Fruit fly (Drosophila melanogaster) whole organism, embryonic: Measurements from ENCODE around the gene CG9920.

Source experiments
- Ada2b ChIP-seq: fragments of 200-800 bp; sonication (Bioruptor generic); IDR thresholded peaks from 2 replicates; pipeline ENCODE4 v1.3.6; 2022; ENCODE audit warnings: missing biosample characterization, missing genetic modification characterization
- Antp ChIP-seq: fragments of 200-800 bp; sonication (Bioruptor generic); optimal IDR thresholded peaks from 3 replicates; lab custom pipeline; 2016; ENCODE audit warnings: missing biosample characterization, missing genetic modification characterization
- Atf-2 ChIP-seq: fragments of 200-800 bp; sonication (Bioruptor generic); optimal IDR thresholded peaks from 2 replicates; lab custom pipeline; 2016; ENCODE audit warnings: missing biosample characterization, missing genetic modification characterization
- CG10267 ChIP-seq: fragments of 200-800 bp; sonication (Bioruptor generic); optimal IDR thresholded peaks from 2 replicates; lab custom pipeline; 2018; ENCODE audit warnings: missing biosample characterization, mild to moderate bottlenecking, missing genetic modification characterization, moderate library complexity
- CG13624 ChIP-seq: fragments of 200-800 bp; sonication (Bioruptor generic); optimal IDR thresholded peaks from 2 replicates; lab custom pipeline; 2016; ENCODE audit warnings: missing biosample characterization, missing genetic modification characterization
- CG13775 ChIP-seq: fragments of 200-800 bp; sonication (Bioruptor generic); optimal IDR thresholded peaks from 3 replicates; lab custom pipeline; 2017; ENCODE audit warnings: missing biosample characterization, mild to moderate bottlenecking, missing genetic modification characterization
- CG18764 ChIP-seq: fragments of 200-800 bp; sonication (Bioruptor generic); optimal IDR thresholded peaks from 3 replicates; lab custom pipeline; 2016; ENCODE audit warnings: missing biosample characterization, missing genetic modification characterization
- CG2202 ChIP-seq: fragments of 200-800 bp; sonication (Bioruptor generic); optimal IDR thresholded peaks from 2 replicates; lab custom pipeline; 2018; ENCODE audit warnings: missing biosample characterization, mild to moderate bottlenecking, missing genetic modification characterization
- CG32767 ChIP-seq: fragments of 200-800 bp; sonication (Bioruptor generic); IDR thresholded peaks from 2 replicates; pipeline ENCODE4 v1.3.6; 2022; ENCODE audit warnings: missing biosample characterization, missing genetic modification characterization
- CG4820 ChIP-seq: fragments of 200-800 bp; sonication (Bioruptor generic); optimal IDR thresholded peaks from 3 replicates; lab custom pipeline; 2016; ENCODE audit warnings: missing biosample characterization, missing genetic modification characterization
- CG6272 ChIP-seq: fragments of 200-800 bp; sonication (Bioruptor generic); IDR thresholded peaks from 2 replicates; pipeline ENCODE4 v1.3.6; 2022; ENCODE audit warnings: missing biosample characterization, missing genetic modification characterization
- CG6854 ChIP-seq: fragments of 200-800 bp; sonication (Bioruptor generic); optimal IDR thresholded peaks from 3 replicates; lab custom pipeline; 2017; ENCODE audit warnings: missing biosample characterization, mild to moderate bottlenecking, missing genetic modification characterization
- CG7556 ChIP-seq: fragments of 200-800 bp; sonication (Bioruptor generic); optimal IDR thresholded peaks from 2 replicates; lab custom pipeline; 2017; ENCODE audit warnings: missing biosample characterization, mild to moderate bottlenecking, missing genetic modification characterization
- CG7786 ChIP-seq: fragments of 200-800 bp; sonication (Bioruptor generic); optimal IDR thresholded peaks from 2 replicates; lab custom pipeline; 2016; ENCODE audit warnings: missing biosample characterization, missing genetic modification characterization
- CG8388 ChIP-seq: fragments of 200-800 bp; sonication (Bioruptor generic); optimal IDR thresholded peaks from 2 replicates; lab custom pipeline; 2019; ENCODE audit warnings: missing biosample characterization, mild to moderate bottlenecking, missing genetic modification characterization, moderate library complexity
- CG9876 ChIP-seq: fragments of 200-800 bp; sonication (Bioruptor generic); optimal IDR thresholded peaks from 2 replicates; lab custom pipeline; 2016; ENCODE audit warnings: missing biosample characterization, missing genetic modification characterization
- Camta ChIP-seq: fragments of 200-800 bp; sonication (Bioruptor generic); optimal IDR thresholded peaks from 2 replicates; lab custom pipeline; 2016; ENCODE audit warnings: missing biosample characterization, missing genetic modification characterization
- Elba2 ChIP-seq: fragments of 200-800 bp; sonication (Bioruptor generic); optimal IDR thresholded peaks from 3 replicates; lab custom pipeline; 2016; ENCODE audit warnings: missing biosample characterization, missing genetic modification characterization
- Gsc ChIP-seq: fragments of 200-800 bp; sonication (Bioruptor generic); IDR thresholded peaks from 2 replicates; pipeline ENCODE4 v1.3.6; 2022; ENCODE audit warnings: missing biosample characterization, missing genetic modification characterization
- H15 ChIP-seq: fragments of 200-800 bp; sonication (Bioruptor generic); IDR thresholded peaks from 3 replicates; pipeline ENCODE4 v1.3.6; 2022; ENCODE audit warnings: missing biosample characterization, missing genetic modification characterization
- HmgZ ChIP-seq: fragments of 200-800 bp; sonication (Bioruptor generic); optimal IDR thresholded peaks from 2 replicates; lab custom pipeline; 2018; ENCODE audit warnings: missing biosample characterization, mild to moderate bottlenecking, missing genetic modification characterization
- Jarid2 ChIP-seq: fragments of 200-800 bp; sonication (Bioruptor generic); optimal IDR thresholded peaks from 3 replicates; lab custom pipeline; 2017; ENCODE audit warnings: mild to moderate bottlenecking, missing biosample characterization, missing genetic modification reagents, missing genetic modification characterization
- Lim3 ChIP-seq: fragments of 200-800 bp; sonication (Bioruptor generic); IDR thresholded peaks from 2 replicates; pipeline ENCODE4 v1.3.6; 2022; ENCODE audit warnings: missing biosample characterization, missing genetic modification characterization
- Myb ChIP-seq: fragments of 200-800 bp; sonication (Bioruptor generic); optimal IDR thresholded peaks from 2 replicates; lab custom pipeline; 2016; ENCODE audit warnings: missing biosample characterization, missing genetic modification characterization
- Scr ChIP-seq: fragments of 200-800 bp; sonication (Bioruptor generic); IDR thresholded peaks from 2 replicates; pipeline ENCODE4 v1.3.6; 2022; ENCODE audit warnings: missing biosample characterization, missing genetic modification characterization; ENCODE audit not compliant: partially characterized antibody
- Stat92E ChIP-seq, 3 experiments: fragments of >200 bp in 2 of 3; fragments of 200-800 bp in 1 of 3; sonication (Bioruptor generic) in 1 of 3; optimal IDR thresholded peaks; 2 replicates each; lab custom pipeline; 2017 to 2019; ENCODE audit warnings: missing biosample characterization in 3 of 3, missing genetic modification characterization in 3 of 3, mild to moderate bottlenecking in 1 of 3, moderate library complexity in 1 of 3
- TFAM ChIP-seq: fragments of 200-800 bp; sonication (Bioruptor generic); optimal IDR thresholded peaks from 2 replicates; lab custom pipeline; 2017; ENCODE audit warnings: missing biosample characterization, missing genetic modification characterization, inconsistent platforms
- ab ChIP-seq: fragments of 200-800 bp; sonication (Bioruptor generic); optimal IDR thresholded peaks from 2 replicates; lab custom pipeline; 2016; ENCODE audit warnings: missing biosample characterization, missing genetic modification characterization
- aop ChIP-seq: fragments of 200-800 bp; sonication (Bioruptor generic); IDR thresholded peaks from 2 replicates; pipeline ENCODE4 v1.3.6; 2022; ENCODE audit warnings: missing biosample characterization, missing genetic modification characterization
- ato ChIP-seq: fragments of 200-800 bp; sonication (Bioruptor generic); IDR thresholded peaks from 2 replicates; pipeline ENCODE4 v1.3.6; 2022; ENCODE audit warnings: missing biosample characterization, missing genetic modification characterization; ENCODE audit not compliant: partially characterized antibody
- bigmax ChIP-seq: fragments of 200-800 bp; sonication (Bioruptor generic); optimal IDR thresholded peaks from 2 replicates; lab custom pipeline; 2018; ENCODE audit warnings: missing biosample characterization, mild to moderate bottlenecking, missing genetic modification characterization
- crol ChIP-seq: fragments of 200-800 bp; sonication (Bioruptor generic); IDR thresholded peaks from 2 replicates; pipeline ENCODE4 v1.3.6; 2022; ENCODE audit warnings: missing biosample characterization, missing genetic modification characterization
- dysf ChIP-seq: fragments of 200-800 bp; sonication (Bioruptor generic); IDR thresholded peaks from 3 replicates; pipeline ENCODE4 v1.3.6; 2022; ENCODE audit warnings: missing biosample characterization, missing genetic modification characterization
- ems ChIP-seq: fragments of 200-800 bp; sonication (Bioruptor generic); optimal IDR thresholded peaks from 3 replicates; lab custom pipeline; 2016; ENCODE audit warnings: missing biosample characterization, missing genetic modification characterization
- gcm2 ChIP-seq: fragments of 200-800 bp; sonication (Bioruptor generic); optimal IDR thresholded peaks from 2 replicates; lab custom pipeline; 2016; ENCODE audit warnings: missing biosample characterization, missing genetic modification characterization
- gem ChIP-seq: fragments of 200-800 bp; sonication (Bioruptor generic); optimal IDR thresholded peaks from 2 replicates; lab custom pipeline; 2019; ENCODE audit warnings: missing biosample characterization, mild to moderate bottlenecking, missing genetic modification characterization, moderate library complexity
- gfzf ChIP-seq: fragments of 200-800 bp; sonication (Bioruptor generic); optimal IDR thresholded peaks from 2 replicates; lab custom pipeline; 2016; ENCODE audit warnings: missing biosample characterization, mild to moderate bottlenecking, missing genetic modification characterization, moderate library complexity
- grau ChIP-seq: fragments of 200-800 bp; optimal IDR thresholded peaks from 3 replicates; lab custom pipeline; 2019; ENCODE audit warnings: missing biosample characterization, mild to moderate bottlenecking, missing genetic modification characterization, moderate library complexity
- lilli ChIP-seq: fragments of 200-800 bp; sonication (Bioruptor generic); optimal IDR thresholded peaks from 3 replicates; lab custom pipeline; 2016; ENCODE audit warnings: missing biosample characterization, missing genetic modification characterization
- mld ChIP-seq: fragments of 200-800 bp; sonication (Bioruptor generic); IDR thresholded peaks from 3 replicates; pipeline ENCODE4 v1.3.6; 2022; ENCODE audit warnings: missing biosample characterization, missing genetic modification characterization; ENCODE audit not compliant: partially characterized antibody
- oc ChIP-seq: fragments of 200-800 bp; sonication (Bioruptor generic); optimal IDR thresholded peaks from 2 replicates; lab custom pipeline; 2018; ENCODE audit warnings: missing biosample characterization, mild to moderate bottlenecking, missing genetic modification characterization, moderate library complexity
- odd ChIP-seq: fragments of 200-800 bp; sonication (Bioruptor generic); optimal IDR thresholded peaks from 2 replicates; lab custom pipeline; 2017; ENCODE audit warnings: missing biosample characterization, mild to moderate bottlenecking, missing genetic modification characterization
- rib ChIP-seq: fragments of 200-800 bp; sonication (Bioruptor generic); IDR thresholded peaks from 2 replicates; pipeline ENCODE4 v1.3.6; 2022; ENCODE audit warnings: missing biosample characterization, missing genetic modification characterization
- slou ChIP-seq: fragments of 200-800 bp; sonication (Bioruptor generic); optimal IDR thresholded peaks from 3 replicates; lab custom pipeline; 2016; ENCODE audit warnings: missing biosample characterization, missing genetic modification characterization
- sug ChIP-seq: fragments of 200-800 bp; optimal IDR thresholded peaks from 2 replicates; lab custom pipeline; 2019; ENCODE audit warnings: missing biosample characterization, mild to moderate bottlenecking, missing genetic modification characterization, moderate library complexity
- tll ChIP-seq, 2 experiments: fragments of 200-800 bp in 1 of 2; fragments of >200 bp in 1 of 2; sonication (Bioruptor generic) in 1 of 2; optimal IDR thresholded peaks; 2 replicates each; lab custom pipeline; 2017 to 2019; ENCODE audit warnings: missing biosample characterization in 2 of 2, missing genetic modification characterization in 2 of 2, mild to moderate bottlenecking in 1 of 2, moderate library complexity in 1 of 2
- trh ChIP-seq: fragments of 200-800 bp; sonication (Bioruptor generic); optimal IDR thresholded peaks from 2 replicates; lab custom pipeline; 2016; ENCODE audit warnings: missing biosample characterization, missing genetic modification characterization
- zen ChIP-seq: fragments of 200-800 bp; sonication (Bioruptor generic); optimal IDR thresholded peaks from 3 replicates; lab custom pipeline; 2018; ENCODE audit warnings: missing biosample characterization, mild to moderate bottlenecking, missing genetic modification characterization, moderate library complexity
- zf30C ChIP-seq: fragments of 200-800 bp; sonication (Bioruptor generic); optimal IDR thresholded peaks from 3 replicates; lab custom pipeline; 2018; ENCODE audit warnings: missing biosample characterization, mild to moderate bottlenecking, missing genetic modification characterization

The CG9920 gene

dm6 chr3R:14108158-14108921 lies 10.5 kb upstream of the CG9920 start, which contains the start of gene CG12402 (continued):
- TF ChIP-seq Camta (GFP tag; lab: Kevin White, UChicago) (peak; percentile 46), slou (GFP tag; lab: Kevin White, UChicago) (no peak), CG2202 (tag; lab: Kevin White, UChicago) (peak; percentile 64), Elba2 (GFP tag; lab: Kevin White, UChicago) (peak; percentile 88), sug (tag; lab: Kevin White, UChicago) (peak; percentile 72), CG9876 (GFP tag; lab: Kevin White, UChicago) (peak; percentile 30), odd (GFP tag; lab: Kevin White, UChicago) (peak; percentile 69), ems (GFP tag; lab: Kevin White, UChicago) (peak; percentile 55), CG32767 (GFP tag; lab: Robert Waterston, UW) (peak; percentile 81), gcm2 (peak; percentile 59), CG8388 (GFP tag; lab: Kevin White, UChicago) (peak; percentile 83), Ada2b (peak; percentile 88), HmgZ (tag; lab: Kevin White, UChicago) (peak; percentile 73), trh (GFP tag; lab: Kevin White, UChicago) (peak; percentile 74), tll (GFP tag; optimal IDR thresholded peaks at IDR 0.05; lab: Kevin White, UChicago) (peak in 1 of 2 experiments; percentile 80), gfzf (GFP tag; lab: Kevin White, UChicago) (no peak), CG4820 (GFP tag; lab: Kevin White, UChicago) (peak; percentile 77), bigmax (no peak), CG13775 (peak; percentile 72), aop (peak; percentile 9; the same call in 1 of the 2 replicates), CG7786 (GFP tag; lab: Kevin White, UChicago) (peak; percentile 51), Myb (GFP tag; lab: Kevin White, UChicago) (peak; percentile 24), CG10267 (tag; lab: Kevin White, UChicago) (peak; percentile 78), Scr (GFP tag; lab: Robert Waterston, UW) (peak; percentile 46; the same call in 1 of the 2 replicates), zf30C (GFP tag; lab: Kevin White, UChicago) (peak; percentile 99), Atf-2 (GFP tag; lab: Kevin White, UChicago) (peak; percentile 36), Stat92E (GFP tag; optimal IDR thresholded peaks at IDR 0.05; lab: Kevin White, UChicago) (peak in 1 of 3 experiments; percentile 89), CG18764 (peak; percentile 79), grau (tag; lab: Kevin White, UChicago) (peak; percentile 98), ato (GFP tag; lab: Robert Waterston, UW) (no peak), gem (tag; lab: Kevin White, UChicago) (peak; percentile 91), dysf (GFP tag; lab: Robert Waterston, UW) (peak; percentile 89), lilli (peak; percentile 69), Lim3 (peak; percentile 34; the same call in 1 of the 2 replicates), rib (GFP tag; lab: Robert Waterston, UW) (peak; percentile 85; the same call in 1 of the 2 replicates), H15 (peak; percentile 79), mld (no peak), CG6854 (GFP tag; lab: Kevin White, UChicago) (peak; percentile 68), oc (tag; lab: Kevin White, UChicago) (peak; percentile 70), TFAM (GFP tag; lab: Kevin White, UChicago) (peak; percentile 60), CG7556 (GFP tag; lab: Kevin White, UChicago) (peak; percentile 83), CG13624 (GFP tag; lab: Kevin White, UChicago) (peak; percentile 10), ab (peak; percentile 28), Antp (GFP tag; lab: Kevin White, UChicago) (peak; percentile 78), zen (tag; lab: Kevin White, UChicago) (peak; percentile 51), Gsc (GFP tag; lab: Robert Waterston, UW) (no peak), CG6272 (GFP tag; lab: Robert Waterston, UW) (peak; percentile 72), crol (peak; percentile 98), Jarid2 (GFP tag; lab: Kevin White, UChicago) (peak; percentile 11)
